Worm (Caenorhabditis elegans) whole organism, L4 larva: Measurements from ENCODE around the gene D1054.1.

Experiments
- T20F7.1 ChIP-seq: fragments of 200-800 bp; sonication (Bioruptor generic); optimal IDR thresholded peaks from 2 replicates; lab custom pipeline; 2018; ENCODE audit warnings: mild to moderate bottlenecking, missing genetic modification characterization, missing compliant biosample characterization
- ama-1 ChIP-seq: fragments of 150-350 bp; optimal IDR thresholded peaks from 2 replicates; lab custom pipeline; 2014; ENCODE audit warnings: inconsistent platforms, mixed read lengths
- ceh-28 ChIP-seq: fragments of 150-350 bp; optimal IDR thresholded peaks from 2 replicates; lab custom pipeline; 2014; ENCODE audit warnings: missing biosample characterization, missing genetic modification reagents, missing genetic modification characterization
- egl-27 ChIP-seq: sonication (generic microtip); optimal IDR thresholded peaks from 3 replicates; lab custom pipeline; 2017; ENCODE audit warnings: missing biosample characterization, missing genetic modification reagents, missing genetic modification characterization
- fos-1 ChIP-seq: fragments of 150-350 bp; optimal IDR thresholded peaks from 2 replicates; lab custom pipeline; 2014; ENCODE audit warnings: missing biosample characterization, missing genetic modification characterization
- gei-8 ChIP-seq: fragments of 200-800 bp; sonication (Bioruptor generic); optimal IDR thresholded peaks from 2 replicates; lab custom pipeline; 2018; ENCODE audit warnings: mild to moderate bottlenecking, missing genetic modification characterization, missing compliant biosample characterization
- hmg-1.1 ChIP-seq: fragments of 200-800 bp; sonication (Bioruptor generic); IDR thresholded peaks from 2 replicates; pipeline ENCODE4 v1.3.6; 2022; ENCODE audit warnings: missing genetic modification reagents, missing genetic modification characterization, missing compliant biosample characterization
- lir-3 ChIP-seq: sonication (generic microtip); optimal IDR thresholded peaks from 2 replicates; lab custom pipeline; 2016; ENCODE audit warnings: mild to moderate bottlenecking, missing genetic modification characterization, missing compliant biosample characterization
- mep-1 ChIP-seq: fragments of 150-350 bp; sonication (generic microtip); optimal IDR thresholded peaks from 3 replicates; lab custom pipeline; 2014; ENCODE audit warnings: missing biosample characterization, missing genetic modification characterization
- nhr-76 ChIP-seq: fragments of 150-350 bp; optimal IDR thresholded peaks from 2 replicates; lab custom pipeline; 2014; ENCODE audit warnings: missing biosample characterization, missing genetic modification characterization
- nhr-77 ChIP-seq: fragments of 150-350 bp; optimal IDR thresholded peaks from 2 replicates; lab custom pipeline; 2014; ENCODE audit warnings: missing biosample characterization, missing genetic modification characterization
- skn-1 ChIP-seq: fragments of 150-350 bp; optimal IDR thresholded peaks from 2 replicates; lab custom pipeline; 2014; ENCODE audit warnings: missing biosample characterization, missing genetic modification characterization
- spr-1 ChIP-seq: sonication (generic microtip); optimal IDR thresholded peaks from 2 replicates; lab custom pipeline; 2016; ENCODE audit warnings: mild to moderate bottlenecking, missing genetic modification characterization, missing compliant biosample characterization
- unc-62 ChIP-seq, 3 experiments: fragments of 150-350 bp in 1 of 3; sonication (generic microtip); optimal IDR thresholded peaks in 2 of 3; peaks in 1 of 3; 1 replicate in 1 of 3; 2 replicates in 2 of 3; lab custom pipeline; 2014 to 2017; ENCODE audit warnings: missing biosample characterization in 3 of 3, missing genetic modification characterization in 3 of 3, missing genetic modification reagents in 3 of 3, missing genotype in 1 of 3

DNA sequence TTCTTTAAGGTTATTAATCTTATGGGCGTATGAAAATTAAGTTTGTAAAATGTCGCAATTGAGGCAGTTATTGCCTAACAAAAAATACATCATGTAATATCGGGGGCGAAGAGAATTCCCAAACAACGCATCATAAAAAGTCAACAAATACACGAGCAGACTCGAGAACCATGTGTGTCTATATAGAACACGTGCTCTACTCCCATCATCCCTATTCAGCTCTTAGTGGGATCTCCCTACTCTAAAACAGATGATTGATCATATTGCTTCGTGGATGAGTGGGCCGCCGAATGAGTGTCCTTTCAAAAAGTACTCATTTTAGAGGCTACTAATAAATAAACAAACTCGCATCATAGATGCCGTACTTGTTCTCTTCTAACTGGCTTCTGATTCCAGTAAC lies 45.5 kb downstream of the D1054.1 start:
- TF ChIP-seq gei-8 (no peak), ama-1 (lab: Kevin White, UChicago) (no peak), unc-62 (GFP tag; optimal IDR thresholded peaks at IDR 0.05 in 1 of 2; lab: Kevin White, UChicago) (no peak), unc-62 (tag; optimal IDR thresholded peaks at IDR 0.05; lab: Kevin White, UChicago) (no peak), skn-1 (tag; lab: Kevin White, UChicago) (no peak), fos-1 (tag; lab: Kevin White, UChicago) (no peak), egl-27 (tag; lab: Kevin White, UChicago) (no peak), lir-3 (tag; lab: Kevin White, UChicago) (no peak), spr-1 (tag; lab: Kevin White, UChicago) (no peak), ceh-28 (tag; lab: Kevin White, UChicago) (no peak), nhr-77 (tag; lab: Kevin White, UChicago) (no peak), mep-1 (tag; lab: Kevin White, UChicago) (no peak), hmg-1.1 (GFP tag; lab: Robert Waterston, UW) (no peak), T20F7.1 (GFP tag; lab: Kevin White, UChicago) (no peak), nhr-76 (tag; lab: Kevin White, UChicago) (no peak)
